Fruit fly (Drosophila melanogaster) whole organism, embryonic: ENCODE data around the gene CG32599.

Experiments used
- Abd-B ChIP-seq: fragments of 200-800 bp; sonication (Bioruptor generic); optimal IDR thresholded peaks from 2 replicates; lab custom pipeline; 2018; ENCODE audit warnings: missing biosample characterization, mild to moderate bottlenecking, missing genetic modification characterization, moderate library complexity
- Asciz ChIP-seq: fragments of 200-800 bp; sonication (Bioruptor generic); optimal IDR thresholded peaks from 2 replicates; lab custom pipeline; 2017; ENCODE audit warnings: missing biosample characterization, mild to moderate bottlenecking, missing genetic modification characterization, missing genetic modification reagents
- CG11085 ChIP-seq: fragments of 200-800 bp; sonication (Bioruptor generic); IDR thresholded peaks from 2 replicates; pipeline ENCODE4 v1.3.6; 2022; ENCODE audit warnings: missing biosample characterization, missing genetic modification characterization
- CG1233 ChIP-seq: fragments of 200-800 bp; sonication (Bioruptor generic); optimal IDR thresholded peaks from 4 replicates; lab custom pipeline; 2018; ENCODE audit warnings: missing biosample characterization, mild to moderate bottlenecking, missing genetic modification characterization
- CG12391 ChIP-seq: fragments of 200-800 bp; sonication (Bioruptor generic); optimal IDR thresholded peaks from 3 replicates; lab custom pipeline; 2018; ENCODE audit warnings: missing biosample characterization, mild to moderate bottlenecking, missing genetic modification characterization, moderate library complexity
- CG13287 ChIP-seq: fragments of 200-800 bp; sonication (Bioruptor generic); IDR thresholded peaks from 2 replicates; pipeline ENCODE4 v1.3.6; 2022; ENCODE audit warnings: missing biosample characterization, missing genetic modification characterization; ENCODE audit not compliant: partially characterized antibody
- CG13424 ChIP-seq: fragments of 200-800 bp; sonication (Bioruptor generic); optimal IDR thresholded peaks from 2 replicates; lab custom pipeline; 2019; ENCODE audit warnings: missing biosample characterization, mild to moderate bottlenecking, missing genetic modification characterization, moderate library complexity
- CG15269 ChIP-seq: fragments of 200-800 bp; sonication (Bioruptor generic); optimal IDR thresholded peaks from 2 replicates; lab custom pipeline; 2018; ENCODE audit warnings: missing biosample characterization, mild to moderate bottlenecking, missing genetic modification characterization, moderate library complexity
- CG15601 ChIP-seq: fragments of 200-800 bp; sonication (Bioruptor generic); optimal IDR thresholded peaks from 3 replicates; lab custom pipeline; 2019; ENCODE audit warnings: missing biosample characterization, mild to moderate bottlenecking, missing genetic modification characterization, moderate library complexity
- CG1602 ChIP-seq: fragments of 200-800 bp; sonication (Bioruptor generic); optimal IDR thresholded peaks from 3 replicates; lab custom pipeline; 2016; ENCODE audit warnings: missing biosample characterization, missing genetic modification characterization
- CG16813 ChIP-seq: fragments of 200-800 bp; sonication (Bioruptor generic); IDR thresholded peaks from 3 replicates; pipeline ENCODE4 v1.3.6; 2022; ENCODE audit warnings: missing biosample characterization, missing genetic modification characterization; ENCODE audit not compliant: partially characterized antibody
- CG17186 ChIP-seq: fragments of 200-800 bp; sonication (Bioruptor generic); optimal IDR thresholded peaks from 3 replicates; lab custom pipeline; 2017; ENCODE audit warnings: missing biosample characterization, missing genetic modification reagents, missing genetic modification characterization
- CG17912 ChIP-seq: fragments of 200-800 bp; sonication (Bioruptor generic); optimal IDR thresholded peaks from 2 replicates; lab custom pipeline; 2018; ENCODE audit warnings: missing biosample characterization, mild to moderate bottlenecking, missing genetic modification characterization
- CG30403 ChIP-seq: fragments of 200-800 bp; sonication (Bioruptor generic); optimal IDR thresholded peaks from 3 replicates; lab custom pipeline; 2016; ENCODE audit warnings: missing biosample characterization, missing genetic modification characterization
- CG31441 ChIP-seq: fragments of 200-800 bp; sonication (Bioruptor generic); IDR thresholded peaks from 2 replicates; pipeline ENCODE4 v1.3.6; 2022; ENCODE audit warnings: missing biosample characterization, missing genetic modification characterization
- CG3163 ChIP-seq: fragments of 200-800 bp; sonication (Bioruptor generic); optimal IDR thresholded peaks from 3 replicates; lab custom pipeline; 2016; ENCODE audit warnings: missing biosample characterization, missing genetic modification characterization
- CG34224 ChIP-seq: fragments of 200-800 bp; sonication (Bioruptor generic); IDR thresholded peaks from 3 replicates; pipeline ENCODE4 v1.3.6; 2022; ENCODE audit warnings: missing biosample characterization, missing genetic modification characterization; ENCODE audit not compliant: partially characterized antibody
- CG8359 ChIP-seq: fragments of 200-800 bp; sonication (Bioruptor generic); optimal IDR thresholded peaks from 2 replicates; lab custom pipeline; 2017; ENCODE audit warnings: missing biosample characterization, mild to moderate bottlenecking, missing genetic modification characterization, borderline replicate concordance
- CG8388 ChIP-seq: fragments of 200-800 bp; sonication (Bioruptor generic); optimal IDR thresholded peaks from 2 replicates; lab custom pipeline; 2019; ENCODE audit warnings: missing biosample characterization, mild to moderate bottlenecking, missing genetic modification characterization, moderate library complexity
- CG8765 ChIP-seq: fragments of 200-800 bp; sonication (Bioruptor generic); IDR thresholded peaks from 2 replicates; pipeline ENCODE4 v1.3.6; 2022; ENCODE audit warnings: missing biosample characterization, missing genetic modification characterization
- D ChIP-seq, 2 experiments: fragments of 200-800 bp in 1 of 2; fragments of >200 bp in 1 of 2; sonication (Bioruptor generic) in 1 of 2; optimal IDR thresholded peaks; 2 replicates in 1 of 2; 3 replicates in 1 of 2; lab custom pipeline; 2017; ENCODE audit warnings: mild to moderate bottlenecking in 1 of 2, missing biosample characterization in 1 of 2, missing genetic modification characterization in 1 of 2, missing genetic modification reagents in 1 of 2
- E2f2 ChIP-seq: fragments of 200-800 bp; sonication (Bioruptor generic); IDR thresholded peaks from 2 replicates; pipeline ENCODE4 v1.3.6; 2022; ENCODE audit warnings: missing biosample characterization, missing genetic modification characterization
- HHEX ChIP-seq: fragments of 200-800 bp; sonication (Bioruptor generic); optimal IDR thresholded peaks from 3 replicates; lab custom pipeline; 2017; ENCODE audit warnings: missing biosample characterization, mild to moderate bottlenecking, missing genetic modification characterization, missing genetic modification reagents
- Hey ChIP-seq: fragments of 200-800 bp; sonication (Bioruptor generic); optimal IDR thresholded peaks from 3 replicates; lab custom pipeline; 2018; ENCODE audit warnings: missing biosample characterization, mild to moderate bottlenecking, missing genetic modification characterization
- Hr78 ChIP-seq, 2 experiments: fragments of 200-800 bp in 1 of 2; fragments of >200 bp in 1 of 2; sonication (Bioruptor generic) in 1 of 2; optimal IDR thresholded peaks; 2 replicates each; lab custom pipeline; 2017 to 2019; ENCODE audit warnings: missing biosample characterization in 2 of 2, missing genetic modification characterization in 2 of 2, mild to moderate bottlenecking in 1 of 2, moderate library complexity in 1 of 2
- Lim3 ChIP-seq: fragments of 200-800 bp; sonication (Bioruptor generic); IDR thresholded peaks from 2 replicates; pipeline ENCODE4 v1.3.6; 2022; ENCODE audit warnings: missing biosample characterization, missing genetic modification characterization
- Mrtf ChIP-seq: fragments of 200-800 bp; sonication (Bioruptor generic); IDR thresholded peaks from 3 replicates; pipeline ENCODE4 v1.3.6; 2022; ENCODE audit warnings: missing biosample characterization, missing genetic modification characterization
- Myb ChIP-seq: fragments of 200-800 bp; sonication (Bioruptor generic); optimal IDR thresholded peaks from 2 replicates; lab custom pipeline; 2016; ENCODE audit warnings: missing biosample characterization, missing genetic modification characterization
- Ptx1 ChIP-seq: fragments of 200-800 bp; sonication (Bioruptor generic); IDR thresholded peaks from 2 replicates; pipeline ENCODE4 v1.3.6; 2022; ENCODE audit warnings: missing biosample characterization, missing genetic modification characterization
- Spps ChIP-seq: fragments of 200-800 bp; sonication (Bioruptor generic); optimal IDR thresholded peaks from 2 replicates; lab custom pipeline; 2018; ENCODE audit warnings: missing biosample characterization, mild to moderate bottlenecking, missing genetic modification characterization
- Vsx1 ChIP-seq: fragments of 200-800 bp; sonication (Bioruptor generic); optimal IDR thresholded peaks from 2 replicates; lab custom pipeline; 2017; ENCODE audit warnings: missing biosample characterization, mild to moderate bottlenecking, missing genetic modification characterization, missing genetic modification reagents
- ac ChIP-seq: fragments of 200-800 bp; sonication (Bioruptor generic); optimal IDR thresholded peaks from 3 replicates; lab custom pipeline; 2017; ENCODE audit warnings: missing biosample characterization, mild to moderate bottlenecking, missing genetic modification characterization
- az2 ChIP-seq: fragments of 200-800 bp; sonication (Bioruptor generic); optimal IDR thresholded peaks from 3 replicates; lab custom pipeline; 2016; ENCODE audit warnings: missing biosample characterization, missing genetic modification characterization
- btn ChIP-seq: fragments of 200-800 bp; sonication (Bioruptor generic); optimal IDR thresholded peaks from 2 replicates; lab custom pipeline; 2016; ENCODE audit warnings: missing biosample characterization, missing genetic modification characterization
- caup ChIP-seq: fragments of 200-800 bp; sonication (Bioruptor generic); optimal IDR thresholded peaks from 3 replicates; lab custom pipeline; 2017; ENCODE audit warnings: missing biosample characterization, mild to moderate bottlenecking, missing genetic modification characterization, moderate library complexity; ENCODE audit not compliant: severe bottlenecking
- crol ChIP-seq: fragments of 200-800 bp; sonication (Bioruptor generic); IDR thresholded peaks from 2 replicates; pipeline ENCODE4 v1.3.6; 2022; ENCODE audit warnings: missing biosample characterization, missing genetic modification characterization
- dmrt11E ChIP-seq: fragments of 200-800 bp; sonication (Bioruptor generic); optimal IDR thresholded peaks from 3 replicates; lab custom pipeline; 2018; ENCODE audit warnings: missing biosample characterization, mild to moderate bottlenecking, missing genetic modification characterization, moderate library complexity
- fu2 ChIP-seq: fragments of 200-800 bp; sonication (Bioruptor generic); optimal IDR thresholded peaks from 2 replicates; lab custom pipeline; 2016; ENCODE audit warnings: missing biosample characterization, missing genetic modification characterization
- gce ChIP-seq: fragments of 200-800 bp; sonication (Bioruptor generic); IDR thresholded peaks from 3 replicates; pipeline ENCODE4 v1.3.6; 2022; ENCODE audit warnings: missing biosample characterization, missing genetic modification characterization
- ham ChIP-seq: fragments of 200-800 bp; sonication (Bioruptor generic); IDR thresholded peaks from 2 replicates; pipeline ENCODE4 v1.3.6; 2022; ENCODE audit warnings: missing biosample characterization, missing genetic modification characterization
- kni ChIP-seq: fragments of 200-800 bp; sonication (Bioruptor generic); optimal IDR thresholded peaks from 3 replicates; lab custom pipeline; 2017; ENCODE audit warnings: mild to moderate bottlenecking, missing biosample characterization, missing genetic modification reagents, missing genetic modification characterization
- nau ChIP-seq: fragments of 200-800 bp; sonication (Bioruptor generic); optimal IDR thresholded peaks from 3 replicates; lab custom pipeline; 2017; ENCODE audit warnings: missing biosample characterization, mild to moderate bottlenecking, missing genetic modification characterization, missing genetic modification reagents
- nerfin-1 ChIP-seq: fragments of 200-800 bp; sonication (Bioruptor generic); optimal IDR thresholded peaks from 3 replicates; lab custom pipeline; 2019; ENCODE audit warnings: missing biosample characterization, mild to moderate bottlenecking, missing genetic modification characterization, moderate library complexity
- peb ChIP-seq: fragments of 200-800 bp; sonication (Bioruptor generic); IDR thresholded peaks from 2 replicates; pipeline ENCODE4 v1.3.6; 2022; ENCODE audit warnings: missing biosample characterization, missing genetic modification characterization
- pita ChIP-seq: fragments of 200-800 bp; sonication (Bioruptor generic); optimal IDR thresholded peaks from 2 replicates; lab custom pipeline; 2017; ENCODE audit warnings: missing biosample characterization, mild to moderate bottlenecking, missing genetic modification characterization
- pum ChIP-seq: fragments of 200-800 bp; sonication (Bioruptor generic); optimal IDR thresholded peaks from 2 replicates; lab custom pipeline; 2016; ENCODE audit warnings: missing biosample characterization, missing genetic modification characterization
- tx ChIP-seq: fragments of 200-800 bp; sonication (Bioruptor generic); optimal IDR thresholded peaks from 2 replicates; lab custom pipeline; 2016; ENCODE audit warnings: missing biosample characterization, missing genetic modification characterization
- vvl ChIP-seq: fragments of 200-800 bp; sonication (Bioruptor generic); IDR thresholded peaks from 2 replicates; pipeline ENCODE4 v1.3.6; 2022; ENCODE audit warnings: missing biosample characterization, missing genetic modification characterization
- wdn ChIP-seq: fragments of 200-800 bp; sonication (Bioruptor generic); IDR thresholded peaks from 2 replicates; pipeline ENCODE4 v1.3.6; 2022; ENCODE audit warnings: missing biosample characterization, missing genetic modification characterization

CG32599 gene

dm6 chrX:14218045-14218483 is 25.4 kb upstream of the CG32599 start (continued):
- peak; percentile 58 for TF ChIP-seq Vsx1 (GFP tag; lab: Kevin White, UChicago)
- peak; percentile 82 for TF ChIP-seq az2 (GFP tag; lab: Kevin White, UChicago)
- peak; percentile 74 for TF ChIP-seq CG8359 (GFP tag; lab: Kevin White, UChicago)
- peak; percentile 81 for TF ChIP-seq Spps (tag; lab: Kevin White, UChicago)
- TF ChIP-seq CG12391 (tag; lab: Kevin White, UChicago) = peak; percentile 91
- TF ChIP-seq Mrtf = peak; percentile 78
- TF ChIP-seq CG16813 (GFP tag; lab: Robert Waterston, UW) = no peak
- peak; percentile 75 for TF ChIP-seq CG1602 (GFP tag; lab: Kevin White, UChicago)
- peak; percentile 91 for TF ChIP-seq Ptx1
- no peak for TF ChIP-seq CG17186 (GFP tag; lab: Kevin White, UChicago)
- TF ChIP-seq CG13424 (tag; lab: Kevin White, UChicago) = peak; percentile 88
- TF ChIP-seq CG3163 = no peak
- peak; percentile 83 for TF ChIP-seq CG1233 (GFP tag; lab: Kevin White, UChicago)
- TF ChIP-seq Myb = peak; percentile 48
- TF ChIP-seq CG8765 (GFP tag; lab: Robert Waterston, UW) = peak; percentile 62
- TF ChIP-seq nau (GFP tag; lab: Kevin White, UChicago) = peak; percentile 81
- TF ChIP-seq HHEX (GFP tag; lab: Kevin White, UChicago) = peak; percentile 81
- no peak for TF ChIP-seq CG13287 (GFP tag; lab: Robert Waterston, UW)
- TF ChIP-seq CG15269 (tag; lab: Kevin White, UChicago) = peak; percentile 92
- TF ChIP-seq Hr78 (GFP tag; optimal IDR thresholded peaks at IDR 0.05; lab: Kevin White, UChicago) = peak in 1 of 2 experiments; percentile 53
- TF ChIP-seq CG11085 (GFP tag; lab: Robert Waterston, UW) = peak; percentile 81
- TF ChIP-seq ham (GFP tag; lab: Robert Waterston, UW) = peak; percentile 46; the same call in 1 of the 2 replicates
- TF ChIP-seq dmrt11E (tag; lab: Kevin White, UChicago) = peak; percentile 87
- TF ChIP-seq CG8388 (GFP tag; lab: Kevin White, UChicago) = peak; percentile 89
- peak; percentile 75 for TF ChIP-seq nerfin-1 (tag; lab: Kevin White, UChicago)
- peak; percentile 66 for TF ChIP-seq peb (GFP tag; lab: Robert Waterston, UW)
- peak; percentile 34 for TF ChIP-seq btn
- TF ChIP-seq CG30403 (GFP tag; lab: Kevin White, UChicago) = peak; percentile 91
- no peak for TF ChIP-seq CG17912 (GFP tag; lab: Kevin White, UChicago)
- TF ChIP-seq CG34224 = no peak
- peak; percentile 96 for TF ChIP-seq CG31441 (GFP tag; lab: Robert Waterston, UW)
- peak; percentile 94 for TF ChIP-seq vvl (GFP tag; lab: Robert Waterston, UW)
- TF ChIP-seq caup (GFP tag; lab: Kevin White, UChicago) = peak; percentile 85
- TF ChIP-seq wdn (GFP tag; lab: Robert Waterston, UW) = peak; percentile 82
- peak; percentile 69 for TF ChIP-seq pum (GFP tag; lab: Kevin White, UChicago)
- no peak for TF ChIP-seq Hey (tag; lab: Kevin White, UChicago)
- peak; percentile 41 for TF ChIP-seq tx
- no peak for TF ChIP-seq kni
- TF ChIP-seq fu2 (GFP tag; lab: Kevin White, UChicago) = peak; percentile 48
- TF ChIP-seq D (optimal IDR thresholded peaks at IDR 0.05; lab: Kevin White, UChicago) = no peak
- peak; percentile 78 for TF ChIP-seq D (GFP tag; optimal IDR thresholded peaks at IDR 0.05; lab: Kevin White, UChicago)
- peak; percentile 82 for TF ChIP-seq Abd-B
- no peak for TF ChIP-seq pita (GFP tag; lab: Kevin White, UChicago)
- TF ChIP-seq E2f2 = peak; percentile 61
- TF ChIP-seq gce (GFP tag; lab: Robert Waterston, UW) = peak; percentile 69; the same call in 1 of the 3 replicates
- TF ChIP-seq Lim3 (GFP tag; lab: Robert Waterston, UW) = no peak
- peak; percentile 35; the same call in 1 of the 2 replicates for TF ChIP-seq crol (GFP tag; lab: Robert Waterston, UW)
- TF ChIP-seq Asciz (GFP tag; lab: Kevin White, UChicago) = peak; percentile 87
- TF ChIP-seq CG15601 (tag; lab: Kevin White, UChicago) = peak; percentile 83
- peak; percentile 51 for TF ChIP-seq ac (GFP tag; lab: Kevin White, UChicago)
